Fruit fly (Drosophila melanogaster): ENCODE data around the gene Grp170.

- no peak for TF ChIP-seq Abd-B (GFP tag; optimal IDR thresholded peaks at IDR 0.05)
- no peak for TF ChIP-seq Myc (optimal IDR thresholded peaks at IDR 0.05)
- TF ChIP-seq psq (GFP tag; optimal IDR thresholded peaks at IDR 0.05): no peak
- no peak for TF ChIP-seq h (GFP tag; optimal IDR thresholded peaks at IDR 0.05)
- TF ChIP-seq Hr83 (GFP tag; optimal IDR thresholded peaks at IDR 0.05; ENCODE audit: poor library complexity, severe bottlenecking): no peak
- no peak for TF ChIP-seq usp (GFP tag; optimal IDR thresholded peaks at IDR 0.05)
- TF ChIP-seq N (GFP tag; optimal IDR thresholded peaks at IDR 0.05): no peak
These were observed 51.4 kb downstream of the Grp170 start, which contains the start of gene CG14052 for dm6 chrX:2223454-2223853.

Data from whole organism, wandering third instar larva.